Worm (Caenorhabditis elegans) whole organism, early embryonic: ENCODE results near the gene F09C6.10.
"Not testable (repeated sequence)": the region's sequence is repeated elsewhere in the genome, so short reads cannot be mapped to it uniquely, and the experiment has no call there.

ENCODE experiments used
- B0310.2 ChIP-seq: sonication (generic microtip); optimal IDR thresholded peaks from 2 replicates; lab custom pipeline; 2016; ENCODE audit warnings: mild to moderate bottlenecking, missing genetic modification characterization, missing compliant biosample characterization
- F13C5.2 ChIP-seq: sonication (generic microtip); optimal IDR thresholded peaks from 2 replicates; lab custom pipeline; 2017; ENCODE audit warnings: mild to moderate bottlenecking, missing genetic modification characterization, inconsistent platforms, missing compliant biosample characterization
- aly-1 ChIP-seq: sonication (generic microtip); optimal IDR thresholded peaks from 2 replicates; lab custom pipeline; 2016; ENCODE audit warnings: missing genetic modification characterization, missing compliant biosample characterization
- ama-1 ChIP-seq: fragments of 150-350 bp; optimal IDR thresholded peaks from 2 replicates; lab custom pipeline; 2014
- ceh-13 ChIP-seq: fragments of 200-800 bp; sonication (Bioruptor generic); optimal IDR thresholded peaks from 2 replicates; lab custom pipeline; 2018; ENCODE audit warnings: mild to moderate bottlenecking, missing genetic modification characterization, missing compliant biosample characterization
- ceh-36 ChIP-seq: sonication (generic microtip); optimal IDR thresholded peaks from 2 replicates; lab custom pipeline; 2016; ENCODE audit warnings: missing genetic modification characterization, inconsistent platforms, missing compliant biosample characterization
- ets-7 ChIP-seq: sonication (generic microtip); optimal IDR thresholded peaks from 2 replicates; lab custom pipeline; 2016; ENCODE audit warnings: missing genotype, missing genetic modification characterization, missing compliant biosample characterization
- flt-1 ChIP-seq: fragments of 200-800 bp; sonication (Bioruptor generic); IDR thresholded peaks from 2 replicates; pipeline ENCODE4 v1.3.6; 2022; ENCODE audit warnings: missing genetic modification characterization, missing compliant biosample characterization
- hmbx-1 ChIP-seq: sonication (generic microtip); optimal IDR thresholded peaks from 2 replicates; lab custom pipeline; 2016; ENCODE audit warnings: mild to moderate bottlenecking, missing genetic modification characterization, missing compliant biosample characterization
- hmg-4 ChIP-seq: fragments of 200-800 bp; sonication (Bioruptor generic); optimal IDR thresholded peaks from 2 replicates; lab custom pipeline; 2018; ENCODE audit warnings: mild to moderate bottlenecking, missing genetic modification characterization, missing compliant biosample characterization
- hnd-1 ChIP-seq: sonication (generic microtip); optimal IDR thresholded peaks from 2 replicates; lab custom pipeline; 2016; ENCODE audit warnings: missing genetic modification characterization, missing compliant biosample characterization
- pes-1 ChIP-seq: fragments of 200-800 bp; sonication (Bioruptor generic); IDR thresholded peaks from 2 replicates; pipeline ENCODE4 v1.3.6; 2022; ENCODE audit warnings: missing genetic modification reagents, missing genetic modification characterization, missing compliant biosample characterization
- scrt-1 ChIP-seq: fragments of 200-800 bp; sonication (Bioruptor generic); IDR thresholded peaks from 2 replicates; pipeline ENCODE4 v1.3.6; 2022; ENCODE audit warnings: missing genetic modification characterization, missing compliant biosample characterization
- sea-1 ChIP-seq: fragments of 200-800 bp; sonication (Bioruptor generic); conservative IDR thresholded peaks from 2 replicates; pipeline ENCODE4 v1.3.6; 2022; ENCODE audit warnings: missing genetic modification characterization, missing compliant biosample characterization
- tbx-11 ChIP-seq: fragments of 200-800 bp; sonication (Bioruptor generic); IDR thresholded peaks from 2 replicates; pipeline ENCODE4 v1.3.6; 2022; ENCODE audit warnings: missing genetic modification characterization, missing compliant biosample characterization
- tbx-37 ChIP-seq: fragments of 200-800 bp; sonication (Bioruptor generic); conservative IDR thresholded peaks from 2 replicates; pipeline ENCODE4 v1.3.6; 2022; ENCODE audit warnings: missing genetic modification reagents, missing genetic modification characterization, missing compliant biosample characterization
- tra-4 ChIP-seq: sonication (generic microtip); optimal IDR thresholded peaks from 2 replicates; lab custom pipeline; 2017; ENCODE audit warnings: missing genetic modification characterization, missing compliant biosample characterization

F09C6.10 gene

ce11 chrV:16916079-16916478 lies at the start of gene F09C6.10:
Gene F09C6.10 (minus strand): TSS chrV:16916179.
- TF ChIP-seq ceh-13 (no peak), ceh-36 (tag; lab: Kevin White, UChicago) (no peak), sea-1 (GFP tag; lab: Robert Waterston, UW) (no peak), tbx-11 (GFP tag; lab: Robert Waterston, UW) (no peak), flt-1 (GFP tag; lab: Robert Waterston, UW) (no peak), aly-1 (tag; lab: Kevin White, UChicago) (no peak), F13C5.2 (no peak), ets-7 (tag; lab: Kevin White, UChicago) (no peak)

ce11 chrV:16965655-16966054 lies 49.7 kb upstream of the F09C6.10 start, which contains the start of gene efl-1:
Gene efl-1 (minus strand): TSS chrV:16965675.
- TF ChIP-seq F13C5.2: peak; percentile 67
- no peak for TF ChIP-seq ceh-13
- TF ChIP-seq ama-1 (lab: Kevin White, UChicago): no peak
- TF ChIP-seq B0310.2: no peak
- no peak for TF ChIP-seq ets-7 (tag; lab: Kevin White, UChicago)
- no peak for TF ChIP-seq scrt-1 (GFP tag; lab: Robert Waterston, UW)
- no peak for TF ChIP-seq sea-1 (GFP tag; lab: Robert Waterston, UW)
- no peak for TF ChIP-seq flt-1 (GFP tag; lab: Robert Waterston, UW)

ce11 chrV:16958975-16959374 lies 43.0 kb upstream of the F09C6.10 start:
- TF ChIP-seq B0310.2: no peak
- TF ChIP-seq ama-1 (lab: Kevin White, UChicago): no peak

ce11 chrV:16956229-16956628 lies 40.2 kb upstream of the F09C6.10 start, which contains the start of gene clec-239:
Gene clec-239 (plus strand): TSS chrV:16956529.
- TF ChIP-seq flt-1 (GFP tag; lab: Robert Waterston, UW) (no peak), tbx-37 (no peak), sea-1 (GFP tag; lab: Robert Waterston, UW) (no peak), tbx-11 (GFP tag; lab: Robert Waterston, UW) (no peak), scrt-1 (GFP tag; lab: Robert Waterston, UW) (no peak), ets-7 (tag; lab: Kevin White, UChicago) (no peak), hmbx-1 (no peak), ceh-36 (tag; lab: Kevin White, UChicago) (no peak), ceh-13 (no peak), F13C5.2 (no peak), aly-1 (tag; lab: Kevin White, UChicago) (no peak), B0310.2 (no peak), tra-4 (tag; lab: Kevin White, UChicago) (no peak), pes-1 (GFP tag; lab: Robert Waterston, UW) (no peak)

ce11 chrV:16954766-16955165 lies 38.8 kb upstream of the F09C6.10 start, which contains the start of gene srh-206:
Gene srh-206 (minus strand): TSS chrV:16954866.
- TF ChIP-seq tbx-37 (no peak), hnd-1 (tag; lab: Kevin White, UChicago) (no peak), B0310.2 (no peak)

ce11 chrV:16951504-16951903 lies 35.5 kb upstream of the F09C6.10 start, which contains the start of gene clec-238:
Gene clec-238 (plus strand): TSS chrV:16951804.
- TF ChIP-seq B0310.2: no peak
- TF ChIP-seq ceh-13: no peak
- no peak for TF ChIP-seq tbx-11 (GFP tag; lab: Robert Waterston, UW)
- TF ChIP-seq tra-4 (tag; lab: Kevin White, UChicago): no peak
- TF ChIP-seq ceh-36 (tag; lab: Kevin White, UChicago): no peak
- TF ChIP-seq flt-1 (GFP tag; lab: Robert Waterston, UW): no peak
- no peak for TF ChIP-seq ama-1 (lab: Kevin White, UChicago)

- no peak for TF ChIP-seq B0310.2
- no peak for TF ChIP-seq tbx-37
- no peak for TF ChIP-seq hnd-1 (tag; lab: Kevin White, UChicago)
- TF ChIP-seq ets-7 (tag; lab: Kevin White, UChicago): no peak
- TF ChIP-seq tbx-11 (GFP tag; lab: Robert Waterston, UW): no peak
- no peak for TF ChIP-seq ceh-36 (tag; lab: Kevin White, UChicago)
- TF ChIP-seq F13C5.2: no peak
- TF ChIP-seq ama-1 (lab: Kevin White, UChicago): no peak
- TF ChIP-seq scrt-1 (GFP tag; lab: Robert Waterston, UW): no peak
- TF ChIP-seq pes-1 (GFP tag; lab: Robert Waterston, UW): no peak
- no peak for TF ChIP-seq hmg-4 (GFP tag; lab: Kevin White, UChicago)
- TF ChIP-seq ceh-13: no peak
- TF ChIP-seq flt-1 (GFP tag; lab: Robert Waterston, UW): no peak
- TF ChIP-seq sea-1 (GFP tag; lab: Robert Waterston, UW): no peak
- no peak for TF ChIP-seq tra-4 (tag; lab: Kevin White, UChicago)
- no peak for TF ChIP-seq hmbx-1
- TF ChIP-seq aly-1 (tag; lab: Kevin White, UChicago): no peak
Measured at ce11 chrV:16950036-16950435, 34.1 kb upstream of the F09C6.10 start.

- TF ChIP-seq ets-7 (tag; lab: Kevin White, UChicago); hmbx-1; tra-4 (tag; lab: Kevin White, UChicago): not testable (repeated sequence)
Measured at ce11 chrV:16949609-16950008, 33.6 kb upstream of the F09C6.10 start, which contains the start of gene fbxa-111. Gene fbxa-111 (minus strand): TSS chrV:16949709.

ce11 chrV:16948011-16948410 lies 32.0 kb upstream of the F09C6.10 start, which contains the start of gene fbxa-112:
Gene fbxa-112 (minus strand): TSS chrV:16948111.
- not testable (repeated sequence) for TF ChIP-seq tra-4 (tag; lab: Kevin White, UChicago); pes-1 (GFP tag; lab: Robert Waterston, UW); tbx-37
